Fruit fly (Drosophila melanogaster) S2 (cell line): Measurements from ENCODE around the gene CCDC53.

Experiments used
- CG8478 ChIP-seq: fragments of >200 bp; optimal IDR thresholded peaks from 2 replicates; lab custom pipeline; 2018
- CTCF ChIP-seq, 2 experiments: fragments of >200 bp; optimal IDR thresholded peaks; 2 replicates each; lab custom pipeline; 2018

DNA sequence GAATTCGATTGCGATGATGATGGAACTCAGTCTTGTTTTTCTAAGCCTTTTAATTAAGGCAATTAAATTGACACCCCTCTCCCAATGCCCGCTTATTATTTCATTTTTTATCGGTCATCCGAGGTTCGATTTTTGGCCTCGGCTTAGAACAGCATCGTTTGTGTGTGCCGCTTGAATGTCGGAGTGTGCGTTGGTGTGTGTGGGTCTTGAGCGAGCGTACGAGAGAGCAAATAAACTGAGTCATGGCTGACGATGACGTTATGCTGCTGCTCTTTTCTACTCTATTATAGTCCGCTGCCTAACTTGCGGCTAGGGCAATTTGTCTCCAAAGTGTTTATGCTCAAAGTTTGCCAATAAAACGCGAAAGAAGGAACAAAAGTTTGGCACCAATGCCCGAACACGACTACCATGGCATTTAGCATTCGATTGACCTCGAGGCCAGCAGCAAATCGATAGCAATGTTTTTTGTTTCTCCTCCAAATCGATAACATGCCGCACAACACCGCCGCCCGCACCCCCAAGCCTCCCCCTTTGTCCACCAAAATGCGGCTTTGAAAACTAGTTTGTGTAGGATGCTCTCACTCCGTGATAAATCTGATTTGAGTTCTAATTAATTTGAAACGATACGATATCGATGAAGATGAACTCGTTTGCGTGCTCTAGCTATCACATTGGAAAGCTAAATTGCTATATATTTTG, 44.7 kb downstream of the CCDC53 start:
- TF ChIP-seq CG8478 (lab: Kevin White, UChicago) (no peak), CTCF (optimal IDR thresholded peaks at IDR 0.05; lab: Kevin White, UChicago) (no peak)
